Worm (Caenorhabditis elegans): ENCODE data around the gene C15H11.1.
A peak's percentile ranks its signal among the peaks of the same experiment; 100 is the strongest.

Gene C15H11.1

DNA sequence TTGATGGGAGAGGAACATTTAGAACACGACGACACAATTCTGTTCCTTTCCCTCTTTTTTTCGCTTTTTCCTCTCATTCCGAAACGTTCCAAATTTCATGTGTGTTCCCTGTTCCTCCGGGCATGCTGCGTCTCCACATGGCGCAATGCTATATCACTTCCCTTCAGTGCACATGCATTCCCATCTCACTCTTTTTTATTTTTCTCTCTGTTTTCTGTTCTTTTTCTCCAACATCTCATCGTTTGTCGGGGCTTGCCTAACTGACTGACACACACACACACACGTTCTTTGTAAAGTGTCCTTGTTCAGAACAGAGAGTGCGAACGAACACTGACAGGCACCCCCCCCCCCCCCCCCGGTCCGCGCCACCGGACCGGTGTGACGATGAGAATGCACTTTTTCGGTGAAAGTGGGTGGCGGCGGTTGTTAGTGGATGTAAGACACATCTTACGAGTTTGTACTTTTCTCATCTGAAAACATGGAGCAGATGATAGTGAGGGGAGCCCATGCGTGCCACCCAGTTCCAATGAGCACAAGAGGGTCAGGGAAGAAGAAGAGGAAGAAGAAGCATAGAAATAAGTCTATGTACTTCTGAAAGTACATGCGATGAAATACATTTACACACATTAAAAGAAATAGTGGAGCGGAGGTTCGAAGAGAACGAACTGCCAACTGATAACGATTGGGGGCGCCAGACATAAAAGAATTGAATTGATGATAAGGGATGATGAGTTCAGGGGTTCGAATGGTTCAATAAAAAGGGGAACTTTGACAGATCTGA is 25.1 kb upstream of the C15H11.1 start:
- TF ChIP-seq cnd-1 (tag; optimal IDR thresholded peaks at IDR 0.05) (no peak), drap-1 (GFP tag; optimal IDR thresholded peaks at IDR 0.05) (peak; percentile 21), pha-4 (tag; optimal IDR thresholded peaks at IDR 0.05) (no peak), nhr-12 (tag; optimal IDR thresholded peaks at IDR 0.05) (no peak), ceh-83 (GFP tag; optimal IDR thresholded peaks at IDR 0.05) (no peak), sptf-1 (tag; optimal IDR thresholded peaks at IDR 0.05) (peak; percentile 11), lin-32 (GFP tag; optimal IDR thresholded peaks at IDR 0.05) (peak; percentile 33), ham-2 (GFP tag; optimal IDR thresholded peaks at IDR 0.05) (no peak)

DNA sequence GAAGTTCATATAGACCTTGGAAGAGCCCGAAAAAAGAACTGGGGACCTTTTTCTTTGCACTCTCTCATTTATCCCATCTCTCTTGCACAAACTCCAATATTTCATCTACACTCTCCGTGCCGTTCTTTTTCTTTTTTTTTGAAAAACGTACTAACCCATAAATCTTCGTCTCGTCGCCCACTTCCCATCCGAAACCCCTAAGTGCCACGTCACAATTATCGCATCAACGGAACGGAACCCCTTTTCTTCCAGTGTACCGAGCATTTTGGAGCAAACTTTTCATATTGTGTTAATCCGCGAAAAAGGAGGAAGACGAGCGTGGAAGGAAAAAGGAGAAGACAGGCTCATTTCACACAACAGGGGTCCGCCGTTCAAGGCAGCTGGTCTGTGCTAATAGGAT is 24.2 kb upstream of the C15H11.1 start:
- TF ChIP-seq ztf-11 (tag; optimal IDR thresholded peaks at IDR 0.05): no peak
- no peak for TF ChIP-seq sem-2 (GFP tag; optimal IDR thresholded peaks at IDR 0.05)

DNA sequence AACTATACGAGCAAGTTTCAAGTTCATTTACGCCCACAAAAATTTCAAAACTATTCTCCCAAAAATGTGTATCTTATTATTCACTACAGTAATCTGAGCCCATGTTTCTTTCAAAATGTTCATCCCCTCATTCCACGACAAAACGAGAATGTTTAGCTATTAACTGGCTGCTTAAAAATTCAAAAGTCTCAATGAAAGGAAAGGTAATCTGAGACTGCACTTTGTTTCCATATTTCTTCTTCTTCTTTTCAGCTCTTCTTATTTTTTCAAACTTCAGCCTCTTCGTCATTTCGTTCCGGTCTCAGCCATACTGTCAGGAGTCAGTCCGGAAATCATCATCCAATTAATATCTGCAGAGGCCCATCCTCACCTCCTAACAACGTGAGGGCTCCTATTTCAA is 20.8 kb upstream of the C15H11.1 start, which contains the start of gene unc-39:
unc-39 (plus strand) TSS at position 301 of the 400 bp plus-strand sequence.
- TF ChIP-seq bed-3 (GFP tag; optimal IDR thresholded peaks at IDR 0.05) (no peak), snpc-4 (tag; optimal IDR thresholded peaks at IDR 0.05) (no peak), M03D4.4 (tag; optimal IDR thresholded peaks at IDR 0.05) (no peak), nhr-12 (tag; optimal IDR thresholded peaks at IDR 0.05) (no peak), ceh-39 (tag; optimal IDR thresholded peaks at IDR 0.05) (no peak), lin-13 (tag; optimal IDR thresholded peaks at IDR 0.05) (no peak), ztf-11 (tag; optimal IDR thresholded peaks at IDR 0.05) (no peak), nhr-76 (tag; optimal IDR thresholded peaks at IDR 0.05) (no peak), ceh-43 (GFP tag; optimal IDR thresholded peaks at IDR 0.05) (no peak), lin-32 (GFP tag; optimal IDR thresholded peaks at IDR 0.05) (no peak), unc-120 (tag; optimal IDR thresholded peaks at IDR 0.05; ENCODE audit: poor library complexity, severe bottlenecking) (no peak), mls-2 (tag; optimal IDR thresholded peaks at IDR 0.05) (no peak), sem-2 (GFP tag; optimal IDR thresholded peaks at IDR 0.05) (no peak), hlh-1 (tag; optimal IDR thresholded peaks at IDR 0.05) (no peak), sptf-1 (tag; optimal IDR thresholded peaks at IDR 0.05) (no peak)

DNA sequence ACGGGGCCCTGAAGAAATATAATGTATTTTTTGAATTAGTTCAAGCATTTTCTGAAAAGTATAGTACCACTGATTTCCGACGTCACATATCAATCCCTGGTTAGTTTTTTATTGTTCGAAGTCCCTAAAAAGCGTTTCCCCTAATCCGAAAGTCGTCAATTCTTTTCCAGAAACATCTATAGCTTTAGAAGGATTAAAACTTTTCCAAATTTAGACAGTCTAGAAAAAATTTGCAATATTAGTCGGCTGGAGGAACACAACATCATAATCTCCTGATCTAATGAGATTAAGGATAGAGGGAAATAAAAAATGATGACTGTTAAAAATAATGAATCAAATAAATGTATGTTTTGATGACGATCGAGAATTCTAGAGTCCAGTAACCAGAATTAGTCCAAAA is 15.6 kb upstream of the C15H11.1 start:
- no peak for TF ChIP-seq ceh-43 (GFP tag; optimal IDR thresholded peaks at IDR 0.05)
- no peak for TF ChIP-seq ham-2 (GFP tag; optimal IDR thresholded peaks at IDR 0.05)
- no peak for TF ChIP-seq M03D4.4 (tag; optimal IDR thresholded peaks at IDR 0.05)
- TF ChIP-seq elt-3 (tag; optimal IDR thresholded peaks at IDR 0.05): no peak
- no peak for TF ChIP-seq snpc-4 (tag; optimal IDR thresholded peaks at IDR 0.05)
- no peak for TF ChIP-seq unc-39 (tag; optimal IDR thresholded peaks at IDR 0.05)
- no peak for TF ChIP-seq drap-1 (GFP tag; optimal IDR thresholded peaks at IDR 0.05)
- no peak for TF ChIP-seq ceh-83 (GFP tag; optimal IDR thresholded peaks at IDR 0.05)
- no peak for TF ChIP-seq lin-13 (tag; optimal IDR thresholded peaks at IDR 0.05)

DNA sequence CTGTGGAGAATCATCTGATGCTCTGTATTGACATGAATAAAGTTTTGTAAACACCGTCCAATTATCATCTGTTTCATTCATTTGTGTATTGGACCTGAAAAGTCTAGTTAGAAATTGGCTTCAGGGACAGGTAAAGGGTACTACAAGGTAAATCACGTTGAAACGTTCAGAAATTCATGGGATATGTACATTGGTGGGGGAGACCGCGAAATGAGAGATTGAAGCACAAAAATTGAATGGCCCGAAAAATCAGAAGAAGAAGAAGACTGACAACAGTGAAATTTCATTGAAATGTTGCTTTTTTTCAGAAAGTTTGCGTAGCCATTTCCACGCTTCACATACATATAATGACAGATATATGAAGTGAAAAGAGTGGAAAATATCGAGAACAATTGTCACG is 14.6 kb upstream of the C15H11.1 start, which contains the start of gene npr-43:
npr-43 (minus strand) TSS at position 101 of the 400 bp plus-strand sequence.
- TF ChIP-seq nhr-12 (tag; optimal IDR thresholded peaks at IDR 0.05) (no peak), sem-2 (GFP tag; optimal IDR thresholded peaks at IDR 0.05) (no peak), lsy-2 (tag; optimal IDR thresholded peaks at IDR 0.05) (no peak), blmp-1 (tag; optimal IDR thresholded peaks at IDR 0.05) (no peak), bed-3 (GFP tag; optimal IDR thresholded peaks at IDR 0.05) (no peak), pha-4 (tag; optimal IDR thresholded peaks at IDR 0.05) (no peak), elt-3 (tag; optimal IDR thresholded peaks at IDR 0.05) (no peak), hlh-1 (tag; optimal IDR thresholded peaks at IDR 0.05) (no peak), unc-62 (GFP tag; optimal IDR thresholded peaks at IDR 0.05) (no peak), zip-8 (tag; optimal IDR thresholded peaks at IDR 0.05) (no peak), nhr-237 (tag; optimal IDR thresholded peaks at IDR 0.05) (no peak), ztf-11 (tag; optimal IDR thresholded peaks at IDR 0.05) (no peak), flh-1 (GFP tag; optimal IDR thresholded peaks at IDR 0.05) (no peak), elt-1 (tag; optimal IDR thresholded peaks at IDR 0.05; ENCODE audit: borderline replicate concordance, insufficient read depth) (no peak), ces-1 (GFP tag; optimal IDR thresholded peaks at IDR 0.05) (no peak), ham-2 (GFP tag; optimal IDR thresholded peaks at IDR 0.05) (no peak), nhr-2 (tag; optimal IDR thresholded peaks at IDR 0.05) (no peak), snpc-4 (tag; optimal IDR thresholded peaks at IDR 0.05) (no peak), nhr-76 (tag; optimal IDR thresholded peaks at IDR 0.05) (no peak), M03D4.4 (tag; optimal IDR thresholded peaks at IDR 0.05) (no peak)
